Worm (Caenorhabditis elegans) whole organism, L4/young adult: ENCODE results near the gene rps-23.

Source experiments
- W03F9.2 ChIP-seq: fragments of 150-350 bp; optimal IDR thresholded peaks from 2 replicates; lab custom pipeline; 2014; ENCODE audit warnings: missing biosample characterization, missing genetic modification characterization
- dao-5 ChIP-seq: sonication (generic microtip); optimal IDR thresholded peaks from 2 replicates; lab custom pipeline; 2016; ENCODE audit warnings: missing genotype, missing genetic modification characterization, moderate library complexity, missing compliant biosample characterization

DNA sequence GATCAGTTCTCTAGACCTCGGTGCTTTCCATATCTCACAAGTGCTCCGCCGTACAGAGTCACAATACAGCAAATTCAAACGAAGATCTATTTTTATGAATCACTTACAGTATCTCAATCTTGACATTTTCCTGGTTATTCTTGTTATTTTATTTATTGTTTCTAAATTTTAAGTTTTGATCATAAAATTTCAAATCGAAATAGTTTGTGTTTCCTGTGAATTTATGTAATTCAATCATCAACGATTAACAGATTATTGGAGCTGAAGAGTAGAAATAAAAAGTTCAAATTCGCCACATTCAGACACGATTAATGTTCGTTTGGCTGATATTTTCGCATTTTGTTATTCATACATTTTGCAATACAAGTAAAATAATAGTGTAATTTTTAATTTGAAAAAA lies 41.5 kb upstream of the rps-23 start, which contains the start of gene clec-184:
- no peak for TF ChIP-seq W03F9.2 (tag; lab: Kevin White, UChicago)
- no peak for TF ChIP-seq dao-5 (tag; lab: Kevin White, UChicago)
